Worm (Caenorhabditis elegans): ENCODE measurements around the gene srlf-11.

srlf-11 gene

ce11 chrIV:10934786-10935185, 49.0 kb upstream of the srlf-11 start:
- no peak for TF ChIP-seq snpc-4 (tag; optimal IDR thresholded peaks at IDR 0.05)
- TF ChIP-seq nhr-67 (tag; optimal IDR thresholded peaks at IDR 0.05), result no peak
- TF ChIP-seq lin-15B (tag; optimal IDR thresholded peaks at IDR 0.05), result no peak
- no peak for TF ChIP-seq fos-1 (tag; optimal IDR thresholded peaks at IDR 0.05)
- TF ChIP-seq elt-3 (tag; optimal IDR thresholded peaks at IDR 0.05), result no peak
- TF ChIP-seq ama-1 (optimal IDR thresholded peaks at IDR 0.05), result peak; percentile 68

- TF ChIP-seq lsy-12 (tag; optimal IDR thresholded peaks at IDR 0.05), result peak; percentile 26
- no peak for TF ChIP-seq hmg-11 (tag; optimal IDR thresholded peaks at IDR 0.05)
- TF ChIP-seq ama-1 (optimal IDR thresholded peaks at IDR 0.05), result peak; percentile 90
- TF ChIP-seq elt-2 (tag; optimal IDR thresholded peaks at IDR 0.05), result peak; percentile 47
- no peak for TF ChIP-seq pha-4 (tag; optimal IDR thresholded peaks at IDR 0.05)
- TF ChIP-seq nhr-43 (tag; optimal IDR thresholded peaks at IDR 0.05; ENCODE audit: poor library complexity, severe bottlenecking), result peak; percentile 32
- TF ChIP-seq zag-1 (tag; optimal IDR thresholded peaks at IDR 0.05), result no peak
Measured at ce11 chrIV:10933777-10934546, 48.1 kb upstream of the srlf-11 start.

- no peak for TF ChIP-seq mdl-1 (tag; optimal IDR thresholded peaks at IDR 0.05)
- TF ChIP-seq nhr-25 (tag; optimal IDR thresholded peaks at IDR 0.05), result peak; percentile 35
- peak; percentile 18 for TF ChIP-seq nhr-43 (tag; optimal IDR thresholded peaks at IDR 0.05; ENCODE audit: poor library complexity, severe bottlenecking)
- peak; percentile 7 for TF ChIP-seq ceh-82 (tag; optimal IDR thresholded peaks at IDR 0.05)
- TF ChIP-seq daf-12 (tag; optimal IDR thresholded peaks at IDR 0.05), result no peak
- TF ChIP-seq ama-1 (optimal IDR thresholded peaks at IDR 0.05), result no peak
- no peak for TF ChIP-seq fos-1 (tag; optimal IDR thresholded peaks at IDR 0.05)
- peak; percentile 72 for TF ChIP-seq lin-39 (tag; optimal IDR thresholded peaks at IDR 0.05)
- no peak for TF ChIP-seq egl-27 (tag; optimal IDR thresholded peaks at IDR 0.05)
- no peak for TF ChIP-seq unc-39 (tag; optimal IDR thresholded peaks at IDR 0.05)
- TF ChIP-seq aly-2 (tag; optimal IDR thresholded peaks at IDR 0.05), result no peak
- TF ChIP-seq egl-5 (tag; optimal IDR thresholded peaks at IDR 0.05), result no peak
- TF ChIP-seq nhr-76 (tag; optimal IDR thresholded peaks at IDR 0.05), result no peak
- TF ChIP-seq fkh-10 (GFP tag; optimal IDR thresholded peaks at IDR 0.05), result peak; percentile 57
- peak; percentile 65 for TF ChIP-seq skn-1 (tag; optimal IDR thresholded peaks at IDR 0.05)
- no peak for TF ChIP-seq ceh-9 (tag; optimal IDR thresholded peaks at IDR 0.05)
- peak; percentile 68 for TF ChIP-seq lin-15B (tag; optimal IDR thresholded peaks at IDR 0.05)
- TF ChIP-seq elt-1 (tag; optimal IDR thresholded peaks at IDR 0.05), result peak; percentile 46
- TF ChIP-seq snpc-4 (tag; optimal IDR thresholded peaks at IDR 0.05), result peak; percentile 79
- no peak for TF ChIP-seq elt-3 (tag; optimal IDR thresholded peaks at IDR 0.05)
- no peak for TF ChIP-seq eor-1 (tag; optimal IDR thresholded peaks at IDR 0.05)
- TF ChIP-seq ztf-11 (tag; optimal IDR thresholded peaks at IDR 0.05), result no peak
- no peak for TF ChIP-seq fkh-2 (tag; optimal IDR thresholded peaks at IDR 0.05)
- TF ChIP-seq lsy-12 (tag; optimal IDR thresholded peaks at IDR 0.05), result peak; percentile 23
- peak; percentile 63 for TF ChIP-seq hmg-11 (tag; optimal IDR thresholded peaks at IDR 0.05)
- no peak for TF ChIP-seq nhr-237 (tag; optimal IDR thresholded peaks at IDR 0.05)
- no peak for TF ChIP-seq nhr-77 (tag; optimal IDR thresholded peaks at IDR 0.05)
- TF ChIP-seq jun-1 (tag; optimal IDR thresholded peaks at IDR 0.05), result peak; percentile 39
- TF ChIP-seq ZK546.5 (tag; optimal IDR thresholded peaks at IDR 0.05), result no peak
- TF ChIP-seq sea-2 (GFP tag; optimal IDR thresholded peaks at IDR 0.05), result no peak
- no peak for TF ChIP-seq tbx-2 (tag; optimal IDR thresholded peaks at IDR 0.05)
- TF ChIP-seq pqm-1 (tag; optimal IDR thresholded peaks at IDR 0.05), result peak; percentile 16
- TF ChIP-seq nhr-23 (tag; optimal IDR thresholded peaks at IDR 0.05), result peak; percentile 49
- no peak for TF ChIP-seq nhr-11 (tag; optimal IDR thresholded peaks at IDR 0.05)
- TF ChIP-seq pha-4 (tag; optimal IDR thresholded peaks at IDR 0.05), result peak; percentile 88
- TF ChIP-seq mml-1 (tag; optimal IDR thresholded peaks at IDR 0.05), result no peak
- TF ChIP-seq nfya-1 (tag; optimal IDR thresholded peaks at IDR 0.05; ENCODE audit: insufficient read depth), result peak; percentile 87
- peak; percentile 77 for TF ChIP-seq ceh-28 (tag; optimal IDR thresholded peaks at IDR 0.05)
- TF ChIP-seq nhr-12 (tag; optimal IDR thresholded peaks at IDR 0.05), result no peak
- peak; percentile 34 for TF ChIP-seq R02D3.7 (tag; optimal IDR thresholded peaks at IDR 0.05)
- TF ChIP-seq ztf-4 (tag; optimal IDR thresholded peaks at IDR 0.05), result no peak
- no peak for TF ChIP-seq nhr-67 (tag; optimal IDR thresholded peaks at IDR 0.05)
- no peak for TF ChIP-seq ceh-16 (tag; optimal IDR thresholded peaks at IDR 0.05)
- no peak for TF ChIP-seq zag-1 (tag; optimal IDR thresholded peaks at IDR 0.05)
- no peak for TF ChIP-seq nhr-28 (tag; optimal IDR thresholded peaks at IDR 0.05)
- TF ChIP-seq elt-2 (tag; optimal IDR thresholded peaks at IDR 0.05), result peak; percentile 28
- TF ChIP-seq unc-62 (GFP tag; optimal IDR thresholded peaks at IDR 0.05), result no peak
Measured at ce11 chrIV:10933062-10933552, 47.3 kb upstream of the srlf-11 start, which contains the start of the genes dnc-1 and lsm-7. Gene dnc-1 (minus strand): TSS chrIV:10933203. Gene lsm-7 (plus strand): TSS chrIV:10933502.
